Worm (Caenorhabditis elegans) whole organism, L2 larva: ENCODE results near the gene cyp-37B1.

Experiments used
- alr-1 ChIP-seq: fragments of 150-350 bp; optimal IDR thresholded peaks from 2 replicates; lab custom pipeline; 2014; ENCODE audit warnings: missing biosample characterization, missing genetic modification characterization
- mab-5 ChIP-seq: fragments of 150-350 bp; optimal IDR thresholded peaks from 2 replicates; lab custom pipeline; 2014; ENCODE audit warnings: missing biosample characterization, missing genetic modification characterization
- nhr-11 ChIP-seq: fragments of 150-350 bp; optimal IDR thresholded peaks from 2 replicates; lab custom pipeline; 2014; ENCODE audit warnings: missing biosample characterization, missing genetic modification characterization
- nhr-129 ChIP-seq: fragments of 150-350 bp; optimal IDR thresholded peaks from 2 replicates; lab custom pipeline; 2014; ENCODE audit warnings: missing biosample characterization, missing genetic modification characterization
- snpc-4 ChIP-seq: fragments of 150-350 bp; optimal IDR thresholded peaks from 2 replicates; lab custom pipeline; 2014; ENCODE audit warnings: missing biosample characterization, missing genetic modification characterization

DNA sequence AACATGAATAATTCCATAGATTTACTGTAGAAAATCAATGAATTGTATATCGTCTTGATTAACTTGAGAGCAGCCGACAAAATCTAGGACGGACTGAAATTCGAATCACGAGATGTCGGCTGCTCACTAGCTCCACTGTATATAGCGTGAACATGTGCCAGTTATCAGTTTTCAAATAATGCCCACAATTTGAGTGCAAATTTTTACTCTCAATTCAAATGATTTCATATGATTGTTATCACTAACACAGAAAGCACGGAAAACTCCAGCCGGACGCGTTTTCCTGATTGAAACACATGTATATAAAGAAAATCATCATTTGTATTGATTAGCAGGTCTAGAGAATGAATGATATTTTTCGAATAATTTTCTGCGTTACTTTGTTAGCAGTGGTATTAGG, 14.5 kb downstream of the cyp-37B1 start, which contains the start of gene oac-5:
- TF ChIP-seq mab-5 (tag; lab: Kevin White, UChicago) (no peak), alr-1 (no peak), snpc-4 (no peak), nhr-129 (tag; lab: Kevin White, UChicago) (no peak), nhr-11 (tag; lab: Kevin White, UChicago) (no peak)
